Worm (Caenorhabditis elegans) whole organism, L4 larva: ENCODE measurements around the gene Y57G11C.1142.

Source experiments
- F37D6.2 ChIP-seq: sonication (generic microtip); optimal IDR thresholded peaks from 2 replicates; lab custom pipeline; 2016; ENCODE audit warnings: mild to moderate bottlenecking, missing genetic modification characterization, missing compliant biosample characterization
- F49E8.2 ChIP-seq: sonication (generic microtip); optimal IDR thresholded peaks from 2 replicates; lab custom pipeline; 2016; ENCODE audit warnings: missing compliant biosample characterization, mild to moderate bottlenecking, missing genetic modification characterization, borderline replicate concordance
- ZK546.5 ChIP-seq, 2 experiments: sonication (generic microtip); optimal IDR thresholded peaks; 2 replicates each; lab custom pipeline; 2017; ENCODE audit warnings: missing biosample characterization in 2 of 2, missing genetic modification characterization in 2 of 2
- ama-1 ChIP-seq: fragments of 150-350 bp; optimal IDR thresholded peaks from 2 replicates; lab custom pipeline; 2014; ENCODE audit warnings: inconsistent platforms, mixed read lengths
- egl-27 ChIP-seq: sonication (generic microtip); optimal IDR thresholded peaks from 3 replicates; lab custom pipeline; 2017; ENCODE audit warnings: missing biosample characterization, missing genetic modification reagents, missing genetic modification characterization
- fkh-10 ChIP-seq: fragments of 150-350 bp; optimal IDR thresholded peaks from 2 replicates; lab custom pipeline; 2014; ENCODE audit warnings: missing biosample characterization, missing genetic modification reagents, missing genetic modification characterization
- fos-1 ChIP-seq: fragments of 150-350 bp; optimal IDR thresholded peaks from 2 replicates; lab custom pipeline; 2014; ENCODE audit warnings: missing biosample characterization, missing genetic modification characterization
- lin-1 ChIP-seq: fragments of 200-800 bp; sonication (Bioruptor generic); IDR thresholded peaks from 2 replicates; pipeline ENCODE4 v1.3.6; 2022; ENCODE audit warnings: missing genetic modification reagents, missing genetic modification characterization, missing compliant biosample characterization
- mdl-1 ChIP-seq, 2 experiments: fragments of 150-350 bp in 1 of 2; sonication (generic microtip) in 1 of 2; optimal IDR thresholded peaks; 2 replicates each; lab custom pipeline; 2014 to 2017; ENCODE audit warnings: missing biosample characterization in 2 of 2, missing genetic modification characterization in 2 of 2
- nhr-11 ChIP-seq: fragments of 150-350 bp; optimal IDR thresholded peaks from 2 replicates; lab custom pipeline; 2014; ENCODE audit warnings: missing biosample characterization, missing genetic modification characterization
- pha-4 ChIP-seq, 2 experiments: fragments of 150-350 bp in 1 of 2; fragments of 200-800 bp in 1 of 2; sonication (Bioruptor generic) in 1 of 2; IDR thresholded peaks in 1 of 2; optimal IDR thresholded peaks in 1 of 2; 2 replicates each; pipeline versions ENCODE4 v1.3.6 to Lab custom; 2014 to 2022; ENCODE audit warnings: missing genetic modification characterization in 2 of 2, missing genetic modification reagents in 2 of 2, missing biosample characterization in 1 of 2, missing compliant biosample characterization in 1 of 2

ce11 chrIV:14829026-14829425 lies 26.6 kb downstream of the Y57G11C.1142 start, which contains the start of gene hhat-2:
- no peak for TF ChIP-seq fkh-10 (GFP tag; lab: Kevin White, UChicago)
- TF ChIP-seq F49E8.2 (tag; lab: Kevin White, UChicago), result no peak
- no peak for TF ChIP-seq nhr-11 (tag; lab: Kevin White, UChicago)
- TF ChIP-seq ama-1 (lab: Kevin White, UChicago), result no peak
- no peak for TF ChIP-seq egl-27
- TF ChIP-seq fos-1, result no peak
- TF ChIP-seq mdl-1 (tag; optimal IDR thresholded peaks at IDR 0.05; lab: Kevin White, UChicago), result no peak
- no peak for TF ChIP-seq ZK546.5 (tag; optimal IDR thresholded peaks at IDR 0.05; lab: Kevin White, UChicago)
- TF ChIP-seq pha-4 (GFP tag; IDR thresholded peaks at IDR 0.05; lab: Robert Waterston, UW), result no peak
- TF ChIP-seq pha-4 (tag; optimal IDR thresholded peaks at IDR 0.05; lab: Kevin White, UChicago), result no peak
- no peak for TF ChIP-seq F37D6.2
- TF ChIP-seq lin-1 (GFP tag; lab: Robert Waterston, UW), result no peak
